Worm (Caenorhabditis elegans) whole organism, late embryonic: Measurements from ENCODE around the gene clec-4.
A peak's percentile ranks its signal among the peaks of the same experiment; 100 is the strongest.

Experiments
- C08G9.2 ChIP-seq: sonication (generic microtip); optimal IDR thresholded peaks from 2 replicates; lab custom pipeline; 2016; ENCODE audit warnings: mild to moderate bottlenecking, missing genetic modification characterization, moderate library complexity, missing compliant biosample characterization
- C38D4.7 ChIP-seq: fragments of 200-800 bp; sonication (Bioruptor generic); optimal IDR thresholded peaks from 2 replicates; lab custom pipeline; 2018; ENCODE audit warnings: mild to moderate bottlenecking, missing genetic modification characterization, moderate library complexity, missing compliant biosample characterization
- F13H6.1 ChIP-seq: sonication (generic microtip); optimal IDR thresholded peaks from 2 replicates; lab custom pipeline; 2016; ENCODE audit warnings: missing genetic modification characterization, missing compliant biosample characterization
- K02D7.2 ChIP-seq: sonication (generic microtip); optimal IDR thresholded peaks from 2 replicates; lab custom pipeline; 2017; ENCODE audit warnings: mild to moderate bottlenecking, missing genetic modification characterization, missing compliant biosample characterization
- T23F11.4 ChIP-seq: fragments of 200-800 bp; sonication (Bioruptor generic); optimal IDR thresholded peaks from 2 replicates; lab custom pipeline; 2018; ENCODE audit warnings: mild to moderate bottlenecking, missing genetic modification characterization, missing compliant biosample characterization
- ahr-1 ChIP-seq: sonication (generic microtip); optimal IDR thresholded peaks from 2 replicates; lab custom pipeline; 2016; ENCODE audit warnings: missing genetic modification characterization, missing compliant biosample characterization
- ceh-2 ChIP-seq: sonication (generic microtip); optimal IDR thresholded peaks from 2 replicates; lab custom pipeline; 2016; ENCODE audit warnings: missing genotype, missing genetic modification characterization, missing compliant biosample characterization
- ceh-30 ChIP-seq: fragments of 150-350 bp; optimal IDR thresholded peaks from 2 replicates; lab custom pipeline; 2014; ENCODE audit warnings: missing biosample characterization, missing genetic modification characterization
- ceh-34 ChIP-seq: sonication (generic microtip); optimal IDR thresholded peaks from 2 replicates; lab custom pipeline; 2016; ENCODE audit warnings: mild to moderate bottlenecking, missing genetic modification characterization, missing compliant biosample characterization
- ceh-45 ChIP-seq: fragments of 200-800 bp; sonication (Bioruptor generic); IDR thresholded peaks from 2 replicates; pipeline ENCODE4 v1.3.6; 2022; ENCODE audit warnings: missing genetic modification reagents, missing genetic modification characterization, missing compliant biosample characterization
- ceh-48 ChIP-seq: sonication (generic microtip); optimal IDR thresholded peaks from 2 replicates; lab custom pipeline; 2016; ENCODE audit warnings: missing genetic modification characterization, inconsistent platforms, missing compliant biosample characterization
- ceh-9 ChIP-seq: sonication (generic microtip); optimal IDR thresholded peaks from 2 replicates; lab custom pipeline; 2016; ENCODE audit warnings: mild to moderate bottlenecking, missing genetic modification characterization, inconsistent platforms, missing compliant biosample characterization
- elt-2 ChIP-seq: sonication (generic microtip); optimal IDR thresholded peaks from 2 replicates; lab custom pipeline; 2016; ENCODE audit warnings: missing genetic modification reagents, missing genetic modification characterization, missing compliant biosample characterization
- eyg-1 ChIP-seq: sonication (generic microtip); optimal IDR thresholded peaks from 2 replicates; lab custom pipeline; 2016; ENCODE audit warnings: missing genotype, missing genetic modification characterization, missing compliant biosample characterization
- fax-1 ChIP-seq: sonication (generic microtip); optimal IDR thresholded peaks from 2 replicates; lab custom pipeline; 2016; ENCODE audit warnings: missing genotype, missing genetic modification characterization, missing compliant biosample characterization
- fkh-6 ChIP-seq: sonication (generic microtip); optimal IDR thresholded peaks from 2 replicates; lab custom pipeline; 2016; ENCODE audit warnings: missing genetic modification characterization, missing compliant biosample characterization
- hlh-8 ChIP-seq: sonication (generic microtip); optimal IDR thresholded peaks from 2 replicates; lab custom pipeline; 2016; ENCODE audit warnings: missing genotype, missing genetic modification characterization, missing compliant biosample characterization
- lim-6 ChIP-seq: sonication (generic microtip); optimal IDR thresholded peaks from 2 replicates; lab custom pipeline; 2016; ENCODE audit warnings: missing genetic modification characterization, missing compliant biosample characterization
- mec-3 ChIP-seq: sonication (generic microtip); optimal IDR thresholded peaks from 2 replicates; lab custom pipeline; 2016; ENCODE audit warnings: borderline replicate concordance, missing genetic modification characterization, missing compliant biosample characterization
- nhr-232 ChIP-seq: sonication (generic microtip); optimal IDR thresholded peaks from 2 replicates; lab custom pipeline; 2016; ENCODE audit warnings: missing genetic modification characterization, missing compliant biosample characterization
- pag-3 ChIP-seq: sonication (generic microtip); optimal IDR thresholded peaks from 2 replicates; lab custom pipeline; 2016; ENCODE audit warnings: missing compliant biosample characterization, missing genetic modification characterization, borderline replicate concordance
- pat-9 ChIP-seq: fragments of 200-800 bp; sonication (Bioruptor generic); optimal IDR thresholded peaks from 2 replicates; lab custom pipeline; 2018; ENCODE audit warnings: mild to moderate bottlenecking, missing genetic modification characterization, moderate library complexity, missing compliant biosample characterization
- pax-1 ChIP-seq: fragments of 150-350 bp; optimal IDR thresholded peaks from 2 replicates; lab custom pipeline; 2014; ENCODE audit warnings: missing biosample characterization, missing genetic modification characterization
- pha-4 ChIP-seq: fragments of 150-350 bp; optimal IDR thresholded peaks from 2 replicates; lab custom pipeline; 2018; ENCODE audit warnings: missing biosample characterization, missing genetic modification reagents, missing genetic modification characterization
- pros-1 ChIP-seq: fragments of 150-350 bp; optimal IDR thresholded peaks from 2 replicates; lab custom pipeline; 2014; ENCODE audit warnings: missing biosample characterization, missing genetic modification reagents, missing genetic modification characterization
- ref-2 ChIP-seq: sonication (generic microtip); optimal IDR thresholded peaks from 2 replicates; lab custom pipeline; 2016; ENCODE audit warnings: missing genetic modification characterization, missing compliant biosample characterization
- rnt-1 ChIP-seq: sonication (generic microtip); optimal IDR thresholded peaks from 2 replicates; lab custom pipeline; 2016; ENCODE audit warnings: missing genetic modification characterization, missing compliant biosample characterization
- sdc-2 ChIP-seq: sonication (generic microtip); optimal IDR thresholded peaks from 2 replicates; lab custom pipeline; 2016; ENCODE audit warnings: missing genotype, missing genetic modification characterization, missing compliant biosample characterization
- sox-4 ChIP-seq: sonication (generic microtip); optimal IDR thresholded peaks from 2 replicates; lab custom pipeline; 2017; ENCODE audit warnings: mild to moderate bottlenecking, missing genetic modification characterization, inconsistent platforms, missing compliant biosample characterization
- syd-9 ChIP-seq: sonication (generic microtip); optimal IDR thresholded peaks from 2 replicates; lab custom pipeline; 2016; ENCODE audit warnings: mild to moderate bottlenecking, missing genetic modification characterization, moderate library complexity, missing compliant biosample characterization
- tbx-2 ChIP-seq: sonication (generic microtip); optimal IDR thresholded peaks from 2 replicates; lab custom pipeline; 2016; ENCODE audit warnings: missing genetic modification characterization, missing compliant biosample characterization
- tbx-7 ChIP-seq: sonication (generic microtip); optimal IDR thresholded peaks from 2 replicates; lab custom pipeline; 2016; ENCODE audit warnings: missing genotype, missing genetic modification characterization, missing compliant biosample characterization
- unc-55 ChIP-seq: sonication (generic microtip); optimal IDR thresholded peaks from 2 replicates; lab custom pipeline; 2017; ENCODE audit warnings: missing biosample characterization, missing genetic modification reagents, missing genetic modification characterization
- ztf-16 ChIP-seq: sonication (generic microtip); optimal IDR thresholded peaks from 2 replicates; lab custom pipeline; 2017; ENCODE audit warnings: missing genetic modification characterization, missing compliant biosample characterization

The clec-4 gene

DNA sequence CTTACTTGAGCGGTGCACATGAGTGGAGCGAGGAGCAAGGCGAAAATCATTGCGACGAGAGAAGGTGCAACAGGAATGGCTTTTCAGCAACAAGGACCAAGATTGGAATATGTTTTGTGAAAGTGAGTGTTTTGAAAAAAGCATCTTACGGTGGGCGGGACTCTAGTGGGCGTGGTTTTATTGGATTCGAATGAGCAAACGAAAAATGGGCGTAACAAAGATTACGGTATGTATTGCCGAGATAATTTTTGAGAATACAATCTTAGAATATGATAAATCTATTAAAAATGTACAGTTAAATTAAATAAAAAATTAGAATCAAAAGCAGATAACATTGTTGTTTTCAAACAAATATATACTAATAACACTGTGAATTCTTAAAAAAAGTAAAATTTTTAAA, 20.7 kb downstream of the clec-4 start, which contains the start of gene F49C5.12:
Gene F49C5.12, minus strand, starts transcription at position 101 of the 400 bp plus-strand sequence.
- TF ChIP-seq ahr-1 (tag; lab: Kevin White, UChicago) (no peak), unc-55 (GFP tag; lab: Kevin White, UChicago) (no peak), nhr-232 (no peak), K02D7.2 (tag; lab: Kevin White, UChicago) (no peak), ceh-2 (tag; lab: Kevin White, UChicago) (no peak), tbx-2 (no peak), tbx-7 (tag; lab: Kevin White, UChicago) (no peak), ref-2 (tag; lab: Kevin White, UChicago) (no peak), rnt-1 (tag; lab: Kevin White, UChicago) (no peak), F13H6.1 (tag; lab: Kevin White, UChicago) (no peak), pat-9 (tag; lab: Kevin White, UChicago) (no peak), ceh-48 (tag; lab: Kevin White, UChicago) (no peak), lim-6 (tag; lab: Kevin White, UChicago) (no peak)
- TF ChIP-seq, all 69 proteins: peak for 0

DNA sequence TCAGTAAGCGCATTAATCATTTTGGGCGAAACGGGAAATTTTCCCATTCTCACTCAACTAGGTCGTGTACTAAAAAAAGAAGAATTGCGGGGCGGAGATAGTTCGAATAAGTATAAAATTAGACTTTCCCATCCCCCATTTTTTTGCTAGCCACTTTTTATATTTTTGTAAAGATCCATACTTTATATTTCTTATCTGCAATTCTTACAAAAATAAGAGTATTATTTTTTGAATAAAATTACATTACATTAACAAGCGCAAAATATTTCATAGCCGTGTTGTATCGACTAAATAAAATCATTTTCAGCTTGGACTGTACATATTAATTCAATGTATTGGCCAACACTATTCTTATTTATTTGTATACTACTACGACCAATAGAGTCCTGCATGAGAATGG, 25.3 kb downstream of the clec-4 start, which contains the start of gene F49C5.11:
Gene F49C5.11, plus strand, starts transcription at position 301 of the 400 bp plus-strand sequence.
- TF ChIP-seq ceh-30 (tag; lab: Kevin White, UChicago) (no peak), pha-4 (tag; lab: Kevin White, UChicago) (no peak), pax-1 (tag; lab: Kevin White, UChicago) (no peak), ceh-34 (tag; lab: Kevin White, UChicago) (no peak), ceh-45 (GFP tag; lab: Robert Waterston, UW) (no peak), mec-3 (no peak)
- TF ChIP-seq, all 69 proteins: peak for 0

DNA sequence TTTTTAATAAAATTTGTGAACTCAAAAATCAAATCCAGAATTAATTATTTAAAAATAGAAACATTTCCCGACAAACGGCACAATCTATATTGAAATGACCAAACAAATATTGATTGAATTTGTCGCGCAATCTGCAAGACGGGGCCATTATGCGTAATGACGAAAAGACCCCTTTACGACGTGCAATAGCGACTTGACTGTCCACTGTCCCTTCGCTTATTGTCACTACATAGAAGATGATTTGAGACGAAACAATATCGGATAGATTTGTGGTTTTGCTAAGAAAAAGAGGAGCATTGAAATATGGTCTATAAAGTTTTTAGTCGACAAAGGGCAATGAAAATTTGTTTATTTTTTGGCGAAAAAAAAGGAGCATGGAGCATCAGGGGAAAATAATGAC, 30.0 kb downstream of the clec-4 start:
- TF ChIP-seq elt-2 (tag; lab: Kevin White, UChicago) (no peak), sdc-2 (tag; lab: Kevin White, UChicago) (peak; percentile 97)
- TF ChIP-seq, all 69 proteins: peak for 1

- TF ChIP-seq syd-9 (no peak), lim-6 (tag; lab: Kevin White, UChicago) (no peak), T23F11.4 (no peak), elt-2 (tag; lab: Kevin White, UChicago) (no peak), ztf-16 (tag; lab: Kevin White, UChicago) (no peak), C08G9.2 (no peak), fax-1 (tag; lab: Kevin White, UChicago) (no peak), pag-3 (tag; lab: Kevin White, UChicago) (no peak)
Observed at ce11 chrII:12549613-12550012, 31.3 kb downstream of the clec-4 start.

ce11 chrII:12547547-12547946, 33.4 kb downstream of the clec-4 start, which contains the start of gene F49C5.16:
Gene F49C5.16 (plus strand): TSS chrII:12547847.
- TF ChIP-seq ahr-1 (tag; lab: Kevin White, UChicago) (no peak), hlh-8 (tag; lab: Kevin White, UChicago) (no peak), T23F11.4 (no peak), ref-2 (tag; lab: Kevin White, UChicago) (no peak), pros-1 (tag; lab: Kevin White, UChicago) (no peak), sdc-2 (tag; lab: Kevin White, UChicago) (no peak), sox-4 (tag; lab: Kevin White, UChicago) (no peak), C38D4.7 (GFP tag; lab: Kevin White, UChicago) (no peak), C08G9.2 (no peak), eyg-1 (tag; lab: Kevin White, UChicago) (no peak), ceh-9 (tag; lab: Kevin White, UChicago) (no peak), fkh-6 (tag; lab: Kevin White, UChicago) (no peak)
